Fruit fly (Drosophila melanogaster) whole organism, embryonic: ENCODE results near the gene kz.

ENCODE experiments used
- ATbp ChIP-seq: fragments of 200-800 bp; sonication (Bioruptor generic); optimal IDR thresholded peaks from 2 replicates; lab custom pipeline; 2017; ENCODE audit warnings: missing biosample characterization, mild to moderate bottlenecking, missing genetic modification characterization, missing genetic modification reagents
- Adf1 ChIP-seq: fragments of 200-800 bp; sonication (Bioruptor generic); IDR thresholded peaks from 2 replicates; pipeline ENCODE4 v1.3.6; 2022; ENCODE audit warnings: missing biosample characterization, missing genetic modification characterization
- Asciz ChIP-seq: fragments of 200-800 bp; sonication (Bioruptor generic); optimal IDR thresholded peaks from 2 replicates; lab custom pipeline; 2017; ENCODE audit warnings: missing biosample characterization, mild to moderate bottlenecking, missing genetic modification characterization, missing genetic modification reagents
- B-H2 ChIP-seq: fragments of 200-800 bp; sonication (Bioruptor generic); optimal IDR thresholded peaks from 2 replicates; lab custom pipeline; 2018; ENCODE audit warnings: missing biosample characterization, mild to moderate bottlenecking, missing genetic modification characterization
- Bgb ChIP-seq: fragments of 200-800 bp; sonication (Bioruptor generic); IDR thresholded peaks from 2 replicates; pipeline ENCODE4 v1.3.6; 2022; ENCODE audit warnings: missing biosample characterization, missing genetic modification characterization; ENCODE audit not compliant: partially characterized antibody
- CG10959 ChIP-seq: fragments of 200-800 bp; sonication (Bioruptor generic); IDR thresholded peaks from 2 replicates; pipeline ENCODE4 v1.3.6; 2022; ENCODE audit warnings: missing biosample characterization, missing genetic modification characterization
- CG11398 ChIP-seq: fragments of 200-800 bp; sonication (Bioruptor generic); optimal IDR thresholded peaks from 2 replicates; lab custom pipeline; 2016; ENCODE audit warnings: missing biosample characterization, missing genetic modification characterization
- CG12104 ChIP-seq: fragments of 200-800 bp; sonication (Bioruptor generic); optimal IDR thresholded peaks from 3 replicates; lab custom pipeline; 2016; ENCODE audit warnings: missing biosample characterization, missing genetic modification characterization
- CG13894 ChIP-seq: fragments of 200-800 bp; sonication (Bioruptor generic); optimal IDR thresholded peaks from 3 replicates; lab custom pipeline; 2018; ENCODE audit warnings: missing biosample characterization, mild to moderate bottlenecking, missing genetic modification characterization, moderate library complexity
- CG16863 ChIP-seq: fragments of 200-800 bp; sonication (Bioruptor generic); optimal IDR thresholded peaks from 3 replicates; lab custom pipeline; 2016; ENCODE audit warnings: missing biosample characterization, missing genetic modification characterization
- CG17361 ChIP-seq: fragments of 200-800 bp; sonication (Bioruptor generic); IDR thresholded peaks from 3 replicates; pipeline ENCODE4 v1.3.6; 2022; ENCODE audit warnings: missing biosample characterization, missing genetic modification characterization
- CG17568 ChIP-seq: fragments of 200-800 bp; sonication (Bioruptor generic); optimal IDR thresholded peaks from 2 replicates; lab custom pipeline; 2018; ENCODE audit warnings: missing biosample characterization, mild to moderate bottlenecking, missing genetic modification characterization, moderate library complexity
- CG17829 ChIP-seq: fragments of 200-800 bp; optimal IDR thresholded peaks from 2 replicates; lab custom pipeline; 2019; ENCODE audit warnings: missing biosample characterization, mild to moderate bottlenecking, missing genetic modification characterization, moderate library complexity
- CG18011 ChIP-seq: fragments of 200-800 bp; sonication (Bioruptor generic); optimal IDR thresholded peaks from 2 replicates; lab custom pipeline; 2017; ENCODE audit warnings: missing biosample characterization, missing genetic modification characterization, mild to moderate bottlenecking, moderate library complexity, missing genotype
- CG18619 ChIP-seq: fragments of 200-800 bp; sonication (Bioruptor generic); optimal IDR thresholded peaks from 3 replicates; lab custom pipeline; 2017; ENCODE audit warnings: missing biosample characterization, mild to moderate bottlenecking, missing genetic modification characterization
- CG2116 ChIP-seq: fragments of 200-800 bp; sonication (Bioruptor generic); optimal IDR thresholded peaks from 3 replicates; lab custom pipeline; 2018; ENCODE audit warnings: missing biosample characterization, mild to moderate bottlenecking, missing genetic modification characterization
- CG4707 ChIP-seq: fragments of 200-800 bp; sonication (Bioruptor generic); optimal IDR thresholded peaks from 2 replicates; lab custom pipeline; 2018; ENCODE audit warnings: missing biosample characterization, mild to moderate bottlenecking, missing genetic modification characterization, moderate library complexity
- CG6175 ChIP-seq: fragments of 200-800 bp; sonication (Bioruptor generic); IDR thresholded peaks from 3 replicates; pipeline ENCODE4 v1.3.6; 2022; ENCODE audit warnings: missing biosample characterization, missing genetic modification characterization
- CG6791 ChIP-seq: fragments of 200-800 bp; sonication (Bioruptor generic); IDR thresholded peaks from 3 replicates; pipeline ENCODE4 v1.3.6; 2022; ENCODE audit warnings: missing biosample characterization, missing genetic modification characterization; ENCODE audit not compliant: partially characterized antibody
- CG6854 ChIP-seq: fragments of 200-800 bp; sonication (Bioruptor generic); optimal IDR thresholded peaks from 3 replicates; lab custom pipeline; 2017; ENCODE audit warnings: missing biosample characterization, mild to moderate bottlenecking, missing genetic modification characterization
- CG9797 ChIP-seq: fragments of 200-800 bp; sonication (Bioruptor generic); optimal IDR thresholded peaks from 3 replicates; lab custom pipeline; 2018; ENCODE audit warnings: missing biosample characterization, mild to moderate bottlenecking, missing genetic modification characterization
- CTCF ChIP-seq: fragments of 200-800 bp; sonication (Bioruptor generic); optimal IDR thresholded peaks from 2 replicates; lab custom pipeline; 2017; ENCODE audit warnings: missing biosample characterization, mild to moderate bottlenecking, missing genetic modification characterization, moderate library complexity
- Dp ChIP-seq: fragments of 200-800 bp; sonication (Bioruptor generic); optimal IDR thresholded peaks from 2 replicates; lab custom pipeline; 2018; ENCODE audit warnings: missing biosample characterization, mild to moderate bottlenecking, missing genetic modification characterization, moderate library complexity
- E2f1 ChIP-seq: fragments of 200-800 bp; sonication (Bioruptor generic); IDR thresholded peaks from 2 replicates; pipeline ENCODE4 v1.3.6; 2022; ENCODE audit warnings: missing biosample characterization, missing genetic modification characterization
- Eip74EF ChIP-seq, 2 experiments: fragments of 200-800 bp in 1 of 2; fragments of >200 bp in 1 of 2; sonication (Bioruptor generic) in 1 of 2; optimal IDR thresholded peaks; 2 replicates each; lab custom pipeline; 2017 to 2019; ENCODE audit warnings: missing biosample characterization in 2 of 2, missing genetic modification characterization in 2 of 2, mild to moderate bottlenecking in 1 of 2, moderate library complexity in 1 of 2
- Gug ChIP-seq: fragments of 200-800 bp; sonication (Bioruptor generic); IDR thresholded peaks from 4 replicates; pipeline ENCODE4 v1.3.6; 2022; ENCODE audit warnings: missing biosample characterization, missing genetic modification characterization
- Lhr ChIP-seq: fragments of 200-800 bp; sonication (Bioruptor generic); optimal IDR thresholded peaks from 3 replicates; lab custom pipeline; 2017; ENCODE audit warnings: mild to moderate bottlenecking, missing biosample characterization, missing genetic modification reagents, missing genetic modification characterization
- MTF-1 ChIP-seq: fragments of 200-800 bp; sonication (Bioruptor generic); optimal IDR thresholded peaks from 2 replicates; lab custom pipeline; 2018; ENCODE audit warnings: missing biosample characterization, mild to moderate bottlenecking, missing genetic modification characterization, borderline replicate concordance
- Opbp ChIP-seq: fragments of 200-800 bp; sonication (Bioruptor generic); IDR thresholded peaks from 3 replicates; pipeline ENCODE4 v1.3.6; 2022; ENCODE audit warnings: missing biosample characterization, missing genetic modification characterization; ENCODE audit not compliant: partially characterized antibody
- Taf1 ChIP-seq: fragments of 200-800 bp; sonication (Bioruptor generic); IDR thresholded peaks from 2 replicates; pipeline ENCODE4 v1.3.6; 2022; ENCODE audit warnings: missing biosample characterization, missing genetic modification characterization
- Tbp ChIP-seq: fragments of >200 bp; optimal IDR thresholded peaks from 2 replicates; lab custom pipeline; 2018; ENCODE audit warnings: missing biosample characterization, missing genetic modification characterization
- bab2 ChIP-seq: fragments of 200-800 bp; sonication (Bioruptor generic); optimal IDR thresholded peaks from 2 replicates; lab custom pipeline; 2016; ENCODE audit warnings: missing biosample characterization, missing genetic modification characterization
- bbx ChIP-seq: fragments of 200-800 bp; sonication (Bioruptor generic); IDR thresholded peaks from 2 replicates; pipeline ENCODE4 v1.3.6; 2022; ENCODE audit warnings: missing biosample characterization, missing genetic modification characterization; ENCODE audit not compliant: partially characterized antibody
- bigmax ChIP-seq: fragments of 200-800 bp; sonication (Bioruptor generic); optimal IDR thresholded peaks from 2 replicates; lab custom pipeline; 2018; ENCODE audit warnings: missing biosample characterization, mild to moderate bottlenecking, missing genetic modification characterization
- cato ChIP-seq: fragments of 200-800 bp; sonication (Bioruptor generic); optimal IDR thresholded peaks from 2 replicates; lab custom pipeline; 2016; ENCODE audit warnings: missing biosample characterization, missing genetic modification characterization, borderline replicate concordance
- ci ChIP-seq: fragments of 200-800 bp; sonication (Bioruptor generic); IDR thresholded peaks from 3 replicates; pipeline ENCODE4 v1.3.6; 2022; ENCODE audit warnings: missing biosample characterization, missing genetic modification characterization
- dan ChIP-seq: fragments of 200-800 bp; sonication (Bioruptor generic); IDR thresholded peaks from 2 replicates; pipeline ENCODE4 v1.3.6; 2022; ENCODE audit warnings: missing biosample characterization, missing genetic modification characterization
- dmrt99B ChIP-seq: fragments of 200-800 bp; sonication (Bioruptor generic); optimal IDR thresholded peaks from 2 replicates; lab custom pipeline; 2018; ENCODE audit warnings: missing biosample characterization, mild to moderate bottlenecking, missing genetic modification characterization, moderate library complexity
- gem ChIP-seq: fragments of 200-800 bp; sonication (Bioruptor generic); optimal IDR thresholded peaks from 2 replicates; lab custom pipeline; 2019; ENCODE audit warnings: missing biosample characterization, mild to moderate bottlenecking, missing genetic modification characterization, moderate library complexity
- h ChIP-seq: fragments of >200 bp; optimal IDR thresholded peaks from 2 replicates; lab custom pipeline; 2017
- ken ChIP-seq: fragments of 200-800 bp; sonication (Bioruptor generic); IDR thresholded peaks from 3 replicates; pipeline ENCODE4 v1.3.6; 2022; ENCODE audit warnings: missing biosample characterization, missing genetic modification characterization
- knrl ChIP-seq: fragments of 200-800 bp; sonication (Bioruptor generic); IDR thresholded peaks from 3 replicates; pipeline ENCODE4 v1.3.6; 2022; ENCODE audit warnings: missing biosample characterization, missing genetic modification characterization; ENCODE audit not compliant: partially characterized antibody
- mld ChIP-seq: fragments of 200-800 bp; sonication (Bioruptor generic); IDR thresholded peaks from 3 replicates; pipeline ENCODE4 v1.3.6; 2022; ENCODE audit warnings: missing biosample characterization, missing genetic modification characterization; ENCODE audit not compliant: partially characterized antibody
- nmo ChIP-seq: fragments of 200-800 bp; sonication (Bioruptor generic); optimal IDR thresholded peaks from 2 replicates; lab custom pipeline; 2018; ENCODE audit warnings: missing biosample characterization, mild to moderate bottlenecking, missing genetic modification characterization, moderate library complexity
- peb ChIP-seq: fragments of 200-800 bp; sonication (Bioruptor generic); IDR thresholded peaks from 2 replicates; pipeline ENCODE4 v1.3.6; 2022; ENCODE audit warnings: missing biosample characterization, missing genetic modification characterization
- pros ChIP-seq: fragments of 200-800 bp; sonication (Bioruptor generic); optimal IDR thresholded peaks from 3 replicates; lab custom pipeline; 2019; ENCODE audit warnings: missing biosample characterization, mild to moderate bottlenecking, missing genetic modification characterization, moderate library complexity
- psq ChIP-seq: fragments of 200-800 bp; sonication (Bioruptor generic); optimal IDR thresholded peaks from 2 replicates; lab custom pipeline; 2017; ENCODE audit warnings: missing biosample characterization, missing genetic modification characterization
- slbo ChIP-seq: fragments of 200-800 bp; sonication (Bioruptor generic); IDR thresholded peaks from 2 replicates; pipeline ENCODE4 v1.3.6; 2022; ENCODE audit warnings: missing biosample characterization, missing genetic modification characterization
- sug ChIP-seq: fragments of 200-800 bp; optimal IDR thresholded peaks from 2 replicates; lab custom pipeline; 2019; ENCODE audit warnings: missing biosample characterization, mild to moderate bottlenecking, missing genetic modification characterization, moderate library complexity
- toy ChIP-seq: fragments of 200-800 bp; sonication (Bioruptor generic); IDR thresholded peaks from 2 replicates; pipeline ENCODE4 v1.3.6; 2022; ENCODE audit warnings: missing biosample characterization, missing genetic modification characterization
- vfl ChIP-seq: fragments of 200-800 bp; sonication (Bioruptor generic); optimal IDR thresholded peaks from 2 replicates; lab custom pipeline; 2016; ENCODE audit warnings: missing biosample characterization, missing genetic modification characterization
- z ChIP-seq: fragments of 200-800 bp; sonication (Bioruptor generic); IDR thresholded peaks from 3 replicates; pipeline ENCODE4 v1.3.6; 2022; ENCODE audit warnings: missing biosample characterization, missing genetic modification characterization

Gene kz

DNA sequence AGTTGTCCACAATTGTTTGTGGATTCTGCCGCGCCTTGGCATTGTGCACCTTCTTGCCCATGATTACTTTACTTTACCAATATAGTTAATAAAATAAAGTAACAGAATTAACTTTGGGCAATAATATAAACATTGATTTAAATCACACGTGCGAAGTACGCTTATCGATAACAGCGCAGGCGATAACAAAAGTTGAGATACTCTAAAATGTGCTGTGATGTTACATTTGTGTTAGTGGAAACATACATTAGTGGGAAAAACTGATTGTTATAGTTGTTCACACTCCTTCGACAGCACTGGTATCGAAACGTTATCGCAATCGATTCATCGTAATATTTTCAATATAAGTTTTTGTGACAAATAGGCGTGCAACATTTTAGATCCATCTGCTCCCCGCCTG lies at the start of gene kz:
Gene kz (minus strand): TSS at position 194 of the 400 bp plus-strand sequence.
- TF ChIP-seq CG6791 (GFP tag; lab: Robert Waterston, UW) (peak; percentile 98), Gug (GFP tag; lab: Robert Waterston, UW) (no peak), slbo (GFP tag; lab: Robert Waterston, UW) (no peak), bigmax (GFP tag; lab: Kevin White, UChicago) (no peak), MTF-1 (GFP tag; lab: Kevin White, UChicago) (no peak), vfl (GFP tag; lab: Kevin White, UChicago) (no peak), Eip74EF (GFP tag; optimal IDR thresholded peaks at IDR 0.05; lab: Kevin White, UChicago) (no peak), CG6854 (GFP tag; lab: Kevin White, UChicago) (no peak), nmo (GFP tag; lab: Kevin White, UChicago) (peak; percentile 39), CG16863 (GFP tag; lab: Kevin White, UChicago) (no peak), CG6175 (no peak), cato (GFP tag; lab: Kevin White, UChicago) (no peak), sug (tag; lab: Kevin White, UChicago) (no peak), Opbp (peak; percentile 92), knrl (GFP tag; lab: Robert Waterston, UW) (peak; percentile 82), ci (GFP tag; lab: Robert Waterston, UW) (0 out of 3 replicates have a peak, but pooled peaks have one; percentile 32), peb (no peak), h (lab: Kevin White, UChicago) (no peak), Taf1 (no peak), Bgb (peak; percentile 97), ATbp (GFP tag; lab: Kevin White, UChicago) (no peak), CG17829 (tag; lab: Kevin White, UChicago) (no peak), mld (GFP tag; lab: Robert Waterston, UW) (peak; percentile 96), CG13894 (tag; lab: Kevin White, UChicago) (no peak), Asciz (no peak), gem (tag; lab: Kevin White, UChicago) (no peak), B-H2 (GFP tag; lab: Kevin White, UChicago) (no peak), Dp (peak; percentile 66), CG18011 (GFP tag; lab: Kevin White, UChicago) (no peak), psq (GFP tag; lab: Kevin White, UChicago) (no peak), dan (GFP tag; lab: Robert Waterston, UW) (no peak), z (GFP tag; lab: Robert Waterston, UW) (no peak), Tbp (GFP tag; lab: Kevin White, UChicago) (no peak), CTCF (GFP tag; lab: Kevin White, UChicago) (no peak), CG12104 (GFP tag; lab: Kevin White, UChicago) (no peak), E2f1 (GFP tag; lab: Robert Waterston, UW) (no peak), Lhr (GFP tag; lab: Kevin White, UChicago) (no peak), dmrt99B (no peak), bbx (GFP tag; lab: Robert Waterston, UW) (peak; percentile 94), pros (GFP tag; lab: Kevin White, UChicago) (no peak), CG18619 (GFP tag; lab: Kevin White, UChicago) (no peak), bab2 (no peak), CG4707 (GFP tag; lab: Kevin White, UChicago) (no peak), CG11398 (GFP tag; lab: Kevin White, UChicago) (no peak), ken (no peak), CG17361 (GFP tag; lab: Robert Waterston, UW) (no peak), toy (GFP tag; lab: Robert Waterston, UW) (no peak), Adf1 (GFP tag; lab: Robert Waterston, UW) (0 out of 2 replicates have a peak, but pooled peaks have one; percentile 9), CG17568 (GFP tag; lab: Kevin White, UChicago) (no peak), CG9797 (GFP tag; lab: Kevin White, UChicago) (peak; percentile 45), CG2116 (peak; percentile 81), CG10959 (GFP tag; lab: Robert Waterston, UW) (no peak)
